Worm (Caenorhabditis elegans) whole organism, mixed stage, embryonic: ENCODE measurements around the gene K03A11.5.

Experiments
- blmp-1 ChIP-seq: fragments of 150-350 bp; optimal IDR thresholded peaks from 2 replicates; lab custom pipeline; 2014; ENCODE audit warnings: missing biosample characterization, missing genetic modification characterization
- ces-1 ChIP-seq: fragments of 150-350 bp; optimal IDR thresholded peaks from 2 replicates; lab custom pipeline; 2014; ENCODE audit warnings: missing biosample characterization, missing genetic modification reagents, missing genetic modification characterization
- elt-1 ChIP-seq: sonication (generic microtip); optimal IDR thresholded peaks from 2 replicates; lab custom pipeline; 2017; ENCODE audit warnings: missing genetic modification characterization, mild to moderate bottlenecking, missing compliant biosample characterization, antibody characterized with exemption, moderate library complexity, borderline replicate concordance; ENCODE audit not compliant: insufficient read depth
- elt-3 ChIP-seq: fragments of 150-350 bp; optimal IDR thresholded peaks from 2 replicates; lab custom pipeline; 2014; ENCODE audit warnings: missing biosample characterization, missing genetic modification characterization
- nhr-28 ChIP-seq: fragments of 150-350 bp; optimal IDR thresholded peaks from 2 replicates; lab custom pipeline; 2014; ENCODE audit warnings: missing biosample characterization, missing genetic modification characterization
- tbx-8 ChIP-seq: fragments of 200-800 bp; sonication (Bioruptor generic); optimal IDR thresholded peaks from 2 replicates; lab custom pipeline; 2018; ENCODE audit warnings: mild to moderate bottlenecking, missing genetic modification characterization, moderate library complexity, missing compliant biosample characterization
- unc-39 ChIP-seq: fragments of 150-350 bp; optimal IDR thresholded peaks from 2 replicates; lab custom pipeline; 2014; ENCODE audit warnings: missing biosample characterization, missing genetic modification characterization

DNA sequence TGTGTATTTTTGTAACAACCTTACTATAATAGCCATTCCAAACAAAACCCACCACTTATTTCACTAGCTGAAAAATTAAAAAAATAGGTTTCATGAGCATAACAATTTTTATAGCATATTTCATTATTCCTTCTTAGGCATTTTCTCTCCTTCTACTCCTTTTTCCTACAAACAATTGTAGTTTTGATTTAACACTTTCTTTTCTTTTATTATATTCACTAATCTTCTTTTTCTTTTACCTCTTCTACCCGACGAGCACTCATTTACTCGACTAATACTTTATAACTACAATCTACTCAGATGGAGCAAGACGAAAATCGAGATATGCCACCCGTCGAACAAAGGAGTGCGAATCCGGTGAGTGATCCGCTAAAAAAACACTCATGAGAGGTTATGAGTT, 15.1 kb upstream of the K03A11.5 start, which contains the start of gene C53C7.3:
- TF ChIP-seq blmp-1 = no peak
- TF ChIP-seq tbx-8 (GFP tag; lab: Kevin White, UChicago) = no peak
- no peak for TF ChIP-seq nhr-28
- TF ChIP-seq elt-3 (tag; lab: Kevin White, UChicago) = no peak
- TF ChIP-seq ces-1 = no peak
- TF ChIP-seq unc-39 (tag; lab: Kevin White, UChicago) = no peak
- TF ChIP-seq elt-1 (tag; lab: Kevin White, UChicago) = no peak
